Worm (Caenorhabditis elegans): Measurements from ENCODE around the gene K08D8.6.

K08D8.6 gene

ce11 chrIV:12899392-12899791, 9.1 kb upstream of the K08D8.6 start, which contains the start of gene K08D8.9:
Gene K08D8.9, plus strand, starts transcription at chrIV:12899692.
- no peak for TF ChIP-seq nhr-47 (tag; optimal IDR thresholded peaks at IDR 0.05)
- TF ChIP-seq hpl-2 (GFP tag; optimal IDR thresholded peaks at IDR 0.05) = no peak
- TF ChIP-seq pag-3 (tag; optimal IDR thresholded peaks at IDR 0.05; ENCODE audit: borderline replicate concordance, insufficient read depth) = no peak
- TF ChIP-seq dpl-1 (GFP tag; optimal IDR thresholded peaks at IDR 0.05) = no peak
- no peak for TF ChIP-seq lir-3 (tag; optimal IDR thresholded peaks at IDR 0.05; ENCODE audit: poor library complexity)
- no peak for TF ChIP-seq skn-1 (tag; optimal IDR thresholded peaks at IDR 0.05)
- no peak for TF ChIP-seq efl-3 (GFP tag; optimal IDR thresholded peaks at IDR 0.05)
- no peak for TF ChIP-seq snu-23 (GFP tag; optimal IDR thresholded peaks at IDR 0.05)
- no peak for TF ChIP-seq jun-1 (tag; optimal IDR thresholded peaks at IDR 0.05)
- no peak for TF ChIP-seq nhr-19 (GFP tag; conservative IDR thresholded peaks at IDR 0.05)
- no peak for TF ChIP-seq grh-1 (GFP tag; IDR thresholded peaks at IDR 0.05)
- no peak for TF ChIP-seq egl-13 (tag; optimal IDR thresholded peaks at IDR 0.05)
- TF ChIP-seq lin-15B (tag; optimal IDR thresholded peaks at IDR 0.05) = no peak

ce11 chrIV:12898823-12899222, 8.5 kb upstream of the K08D8.6 start:
- TF ChIP-seq vab-15 (tag; optimal IDR thresholded peaks at IDR 0.05) (no peak), efl-1 (optimal IDR thresholded peaks at IDR 0.05) (no peak), efl-1 (GFP tag; optimal IDR thresholded peaks at IDR 0.05 in 1 of 2) (peak in 1 of 2 experiments; percentile 81), elt-2 (tag; optimal IDR thresholded peaks at IDR 0.05) (peak; percentile 4)

ce11 chrIV:12897146-12897545, 6.8 kb upstream of the K08D8.6 start:
- no peak for TF ChIP-seq tbx-2 (tag; optimal IDR thresholded peaks at IDR 0.05)
- TF ChIP-seq ztf-4 (tag; optimal IDR thresholded peaks at IDR 0.05) = no peak
- TF ChIP-seq hpl-2 (GFP tag; optimal IDR thresholded peaks at IDR 0.05) = no peak
- no peak for TF ChIP-seq unc-86 (tag; optimal IDR thresholded peaks at IDR 0.05)
- no peak for TF ChIP-seq ceh-8 (GFP tag; optimal IDR thresholded peaks at IDR 0.05)
- TF ChIP-seq efl-1 (optimal IDR thresholded peaks at IDR 0.05) = no peak
- TF ChIP-seq efl-1 (GFP tag; optimal IDR thresholded peaks at IDR 0.05 in 1 of 2) = no peak
- TF ChIP-seq nhr-19 (GFP tag; conservative IDR thresholded peaks at IDR 0.05) = no peak
- no peak for TF ChIP-seq tlp-1 (tag; optimal IDR thresholded peaks at IDR 0.05)
- TF ChIP-seq rnt-1 (tag; optimal IDR thresholded peaks at IDR 0.05) = no peak
- TF ChIP-seq alr-1 (tag; optimal IDR thresholded peaks at IDR 0.05; ENCODE audit: borderline replicate concordance) = no peak
- TF ChIP-seq unc-62 (GFP tag; optimal IDR thresholded peaks at IDR 0.05) = no peak

- TF ChIP-seq mab-9 (GFP tag; IDR thresholded peaks at IDR 0.05) = no peak
- peak; percentile 58 for TF ChIP-seq elt-2 (tag; optimal IDR thresholded peaks at IDR 0.05)
- TF ChIP-seq nhr-90 (tag; optimal IDR thresholded peaks at IDR 0.05; ENCODE audit: poor library complexity) = no peak
- no peak for TF ChIP-seq lsy-2 (tag; optimal IDR thresholded peaks at IDR 0.05)
- peak in 1 of 2 experiments; percentile 24 for TF ChIP-seq lin-35 (GFP tag; optimal IDR thresholded peaks at IDR 0.05)
- TF ChIP-seq rnt-1 (tag; optimal IDR thresholded peaks at IDR 0.05) = no peak
- TF ChIP-seq unc-30 (tag; optimal IDR thresholded peaks at IDR 0.05) = no peak
- TF ChIP-seq nhr-77 (tag; optimal IDR thresholded peaks at IDR 0.05) = no peak
- no peak for TF ChIP-seq lin-39 (tag; optimal IDR thresholded peaks at IDR 0.05)
- TF ChIP-seq swsn-7 (tag; optimal IDR thresholded peaks at IDR 0.05) = no peak
- no peak for TF ChIP-seq egl-13 (tag; optimal IDR thresholded peaks at IDR 0.05)
- TF ChIP-seq zip-4 (GFP tag; optimal IDR thresholded peaks at IDR 0.05) = no peak
Observed at ce11 chrIV:12896371-12896882, 6.1 kb upstream of the K08D8.6 start, which contains the start of gene K08D8.7. Gene K08D8.7, plus strand, starts transcription at chrIV:12896832.

ce11 chrIV:12894996-12895395, 4.7 kb upstream of the K08D8.6 start, which contains the start of gene K08D8.11:
Gene K08D8.11, plus strand, starts transcription at chrIV:12895296.
- no peak for TF ChIP-seq fkh-8 (tag; optimal IDR thresholded peaks at IDR 0.05)
- no peak for TF ChIP-seq pax-3 (tag; optimal IDR thresholded peaks at IDR 0.05)
- no peak for TF ChIP-seq nhr-237 (tag; optimal IDR thresholded peaks at IDR 0.05)
- TF ChIP-seq elt-3 (tag; optimal IDR thresholded peaks at IDR 0.05) = no peak
- TF ChIP-seq mdl-1 (tag; optimal IDR thresholded peaks at IDR 0.05) = no peak
- no peak for TF ChIP-seq egl-27 (tag; optimal IDR thresholded peaks at IDR 0.05)

Data from whole organism, L1 larva.